Worm (Caenorhabditis elegans): ENCODE measurements around the gene scl-25.

- no peak for TF ChIP-seq lim-7 (GFP tag; IDR thresholded peaks at IDR 0.05)
- TF ChIP-seq lin-13 (GFP tag; optimal IDR thresholded peaks at IDR 0.05): no peak
Observed at ce11 chrV:17223305-17223704, 2.2 kb upstream of the scl-25 start, which contains the start of gene srh-252.

Data from whole organism, L4 larva.